Fruit fly (Drosophila melanogaster) whole organism, wandering third instar larva: ENCODE results near the gene CG7227.

ENCODE experiments used
- Abd-B ChIP-seq: fragments of >200 bp; optimal IDR thresholded peaks from 2 replicates; lab custom pipeline; 2017; ENCODE audit warnings: missing biosample characterization, missing genetic modification characterization
- CG9705 ChIP-seq: fragments of 200-800 bp; sonication (Bioruptor generic); optimal IDR thresholded peaks from 2 replicates; lab custom pipeline; 2018; ENCODE audit warnings: missing biosample characterization, mild to moderate bottlenecking, missing genetic modification characterization
- Dfd ChIP-seq: fragments of >200 bp; optimal IDR thresholded peaks from 2 replicates; lab custom pipeline; 2017; ENCODE audit warnings: missing biosample characterization, missing genetic modification characterization
- Dif ChIP-seq: fragments of 200-275, 200-300 bp; sonication (Bioruptor generic); optimal IDR thresholded peaks from 2 replicates; lab custom pipeline; 2018; ENCODE audit warnings: missing biosample characterization, missing genetic modification characterization; ENCODE audit not compliant: partially characterized antibody
- GATAd ChIP-seq: sonication (Bioruptor generic); optimal IDR thresholded peaks from 2 replicates; lab custom pipeline; 2016; ENCODE audit warnings: missing biosample characterization, missing genetic modification characterization
- Hnf4 ChIP-seq: fragments of 200-800 bp; sonication (Bioruptor generic); optimal IDR thresholded peaks from 2 replicates; lab custom pipeline; 2016; ENCODE audit warnings: missing biosample characterization, mild to moderate bottlenecking, missing genetic modification characterization
- Hr83 ChIP-seq: fragments of 200-300 bp; sonication (Bioruptor generic); optimal IDR thresholded peaks from 2 replicates; lab custom pipeline; 2016; ENCODE audit warnings: missing biosample characterization, mild to moderate bottlenecking, missing genetic modification characterization, moderate library complexity; ENCODE audit not compliant: poor library complexity, severe bottlenecking
- Jra ChIP-seq: sonication (Bioruptor generic); optimal IDR thresholded peaks from 2 replicates; lab custom pipeline; 2016; ENCODE audit warnings: missing biosample characterization, missing genetic modification characterization
- Myc ChIP-seq: fragments of >200 bp; optimal IDR thresholded peaks from 2 replicates; lab custom pipeline; 2017
- N ChIP-seq: fragments of >200 bp; optimal IDR thresholded peaks from 2 replicates; lab custom pipeline; 2018; ENCODE audit warnings: missing biosample characterization, missing external identifiers, missing genetic modification characterization
- OdsH ChIP-seq: fragments of 200-800 bp; sonication (Bioruptor generic); optimal IDR thresholded peaks from 2 replicates; lab custom pipeline; 2016; ENCODE audit warnings: missing biosample characterization, mild to moderate bottlenecking, missing genetic modification characterization
- Rel ChIP-seq, 2 experiments: fragments of 200-800 bp; sonication (Bioruptor generic) in 1 of 2; optimal IDR thresholded peaks; 2 replicates in 1 of 2; 3 replicates in 1 of 2; lab custom pipeline; 2016 to 2019; ENCODE audit warnings: mild to moderate bottlenecking in 2 of 2, missing biosample characterization in 2 of 2, missing genetic modification characterization in 2 of 2, moderate library complexity in 1 of 2
- Sp1 ChIP-seq: fragments of 200-800 bp; sonication (Bioruptor generic); optimal IDR thresholded peaks from 3 replicates; lab custom pipeline; 2019; ENCODE audit warnings: missing biosample characterization, mild to moderate bottlenecking, missing genetic modification characterization, moderate library complexity
- Vsx2 ChIP-seq: fragments of 200-300, 225-300 bp; sonication (Bioruptor generic); optimal IDR thresholded peaks from 2 replicates; lab custom pipeline; 2018; ENCODE audit warnings: missing biosample characterization, missing genetic modification characterization; ENCODE audit not compliant: partially characterized antibody
- br ChIP-seq: fragments of 200-800 bp; sonication (Bioruptor generic); optimal IDR thresholded peaks from 2 replicates; lab custom pipeline; 2016; ENCODE audit warnings: missing biosample characterization, missing genetic modification characterization
- brk ChIP-seq: fragments of 200-800 bp; sonication (Bioruptor generic); optimal IDR thresholded peaks from 2 replicates; lab custom pipeline; 2016; ENCODE audit warnings: missing biosample characterization, mild to moderate bottlenecking, missing genetic modification characterization
- dmrt93B ChIP-seq: fragments of 200-800 bp; sonication (Bioruptor generic); optimal IDR thresholded peaks from 2 replicates; lab custom pipeline; 2018; ENCODE audit warnings: missing biosample characterization, mild to moderate bottlenecking, missing genetic modification characterization
- dsf ChIP-seq: sonication (Bioruptor generic); optimal IDR thresholded peaks from 2 replicates; lab custom pipeline; 2016; ENCODE audit warnings: missing biosample characterization, missing genetic modification characterization, borderline replicate concordance
- foxo ChIP-seq, 2 experiments: fragments of 200-800 bp; sonication (Bioruptor generic); optimal IDR thresholded peaks; 2 replicates in 1 of 2; 3 replicates in 1 of 2; lab custom pipeline; 2016 to 2017; ENCODE audit warnings: missing biosample characterization in 2 of 2, missing genetic modification characterization in 2 of 2
- fru ChIP-seq: fragments of 200-800 bp; sonication (Bioruptor generic); optimal IDR thresholded peaks from 3 replicates; lab custom pipeline; 2016; ENCODE audit warnings: missing biosample characterization, mild to moderate bottlenecking, missing genetic modification characterization
- h ChIP-seq: fragments of 200-800 bp; sonication (Bioruptor generic); optimal IDR thresholded peaks from 3 replicates; lab custom pipeline; 2016; ENCODE audit warnings: missing biosample characterization, mild to moderate bottlenecking, missing genetic modification characterization
- psq ChIP-seq: fragments of 200-800 bp; sonication (Bioruptor generic); optimal IDR thresholded peaks from 3 replicates; lab custom pipeline; 2017; ENCODE audit warnings: missing biosample characterization, mild to moderate bottlenecking, missing genetic modification characterization, moderate library complexity
- rgr ChIP-seq: fragments of 200-800 bp; sonication (Bioruptor generic); optimal IDR thresholded peaks from 3 replicates; lab custom pipeline; 2016; ENCODE audit warnings: missing biosample characterization, mild to moderate bottlenecking, missing genetic modification characterization
- sv ChIP-seq: fragments of 200-800 bp; sonication (Bioruptor generic); optimal IDR thresholded peaks from 3 replicates; lab custom pipeline; 2016; ENCODE audit warnings: missing biosample characterization, missing genetic modification characterization
- tai ChIP-seq: sonication (Bioruptor generic); optimal IDR thresholded peaks from 2 replicates; lab custom pipeline; 2016; ENCODE audit warnings: missing biosample characterization, missing genetic modification characterization

CG7227 gene

dm6 chr2L:7957068-7957868 is 40.7 kb downstream of the CG7227 start:
- no peak for TF ChIP-seq Sp1
- peak; percentile 28 for TF ChIP-seq sv (GFP tag; lab: Kevin White, UChicago)

dm6 chr2L:7956310-7957067 is 41.5 kb downstream of the CG7227 start:
- TF ChIP-seq dmrt93B (GFP tag; lab: Kevin White, UChicago) (no peak), GATAd (GFP tag; lab: Kevin White, UChicago) (no peak)

dm6 chr2L:7954588-7954987 is 43.4 kb downstream of the CG7227 start:
- TF ChIP-seq foxo (GFP tag; optimal IDR thresholded peaks at IDR 0.05; lab: Kevin White, UChicago) = peak; percentile 24 to 44
- peak; percentile 52 for TF ChIP-seq fru (GFP tag; lab: Kevin White, UChicago)
- peak; percentile 50 for TF ChIP-seq br (GFP tag; lab: Kevin White, UChicago)
- TF ChIP-seq OdsH = peak; percentile 72
- TF ChIP-seq tai (GFP tag; lab: Kevin White, UChicago) = peak; percentile 71
- peak; percentile 77 for TF ChIP-seq Hnf4 (GFP tag; lab: Kevin White, UChicago)
- peak; percentile 46 for TF ChIP-seq brk
- TF ChIP-seq CG9705 (GFP tag; lab: Kevin White, UChicago) = no peak
- TF ChIP-seq h (GFP tag; lab: Kevin White, UChicago) = peak; percentile 65
- no peak for TF ChIP-seq Rel (GFP tag; optimal IDR thresholded peaks at IDR 0.05; lab: Kevin White, UChicago)
- no peak for TF ChIP-seq Rel (tag; optimal IDR thresholded peaks at IDR 0.05; lab: Kevin White, UChicago)
- no peak for TF ChIP-seq dsf
- no peak for TF ChIP-seq N (GFP tag; lab: Kevin White, UChicago)
- peak; percentile 80 for TF ChIP-seq rgr
- peak; percentile 44 for TF ChIP-seq Jra
- TF ChIP-seq psq (GFP tag; lab: Kevin White, UChicago) = peak; percentile 57
- peak; percentile 25 for TF ChIP-seq Sp1
- TF ChIP-seq GATAd (GFP tag; lab: Kevin White, UChicago) = peak; percentile 36
- peak; percentile 79 for TF ChIP-seq Hr83 (GFP tag; lab: Kevin White, UChicago)

- no peak for TF ChIP-seq Abd-B (GFP tag; lab: Kevin White, UChicago)
- no peak for TF ChIP-seq Dif
- no peak for TF ChIP-seq OdsH
- peak; percentile 9 for TF ChIP-seq h (GFP tag; lab: Kevin White, UChicago)
- TF ChIP-seq rgr = peak; percentile 18
- peak in 1 of 2 experiments; percentile 21 for TF ChIP-seq foxo (GFP tag; optimal IDR thresholded peaks at IDR 0.05; lab: Kevin White, UChicago)
Measured at dm6 chr2L:7953371-7954017, 44.5 kb downstream of the CG7227 start.

dm6 chr2L:7952351-7952750 is 45.6 kb downstream of the CG7227 start:
- TF ChIP-seq rgr = no peak
- TF ChIP-seq Rel (GFP tag; optimal IDR thresholded peaks at IDR 0.05; lab: Kevin White, UChicago) = no peak
- peak; percentile 7 for TF ChIP-seq Rel (tag; optimal IDR thresholded peaks at IDR 0.05; lab: Kevin White, UChicago)
- no peak for TF ChIP-seq Jra
- TF ChIP-seq, all 38 proteins: peak for 1

- no peak for TF ChIP-seq dsf
- TF ChIP-seq Dfd (GFP tag; lab: Kevin White, UChicago) = no peak
- TF ChIP-seq dmrt93B (GFP tag; lab: Kevin White, UChicago) = no peak
- TF ChIP-seq Myc = no peak
- TF ChIP-seq Hnf4 (GFP tag; lab: Kevin White, UChicago) = no peak
- no peak for TF ChIP-seq Vsx2 (GFP tag; lab: Kevin White, UChicago)
- no peak for TF ChIP-seq psq (GFP tag; lab: Kevin White, UChicago)
Measured at dm6 chr2L:7951934-7952333, 46.0 kb downstream of the CG7227 start.
